Fruit fly (Drosophila melanogaster): ENCODE measurements around the gene lmgA.

The lmgA gene

DNA sequence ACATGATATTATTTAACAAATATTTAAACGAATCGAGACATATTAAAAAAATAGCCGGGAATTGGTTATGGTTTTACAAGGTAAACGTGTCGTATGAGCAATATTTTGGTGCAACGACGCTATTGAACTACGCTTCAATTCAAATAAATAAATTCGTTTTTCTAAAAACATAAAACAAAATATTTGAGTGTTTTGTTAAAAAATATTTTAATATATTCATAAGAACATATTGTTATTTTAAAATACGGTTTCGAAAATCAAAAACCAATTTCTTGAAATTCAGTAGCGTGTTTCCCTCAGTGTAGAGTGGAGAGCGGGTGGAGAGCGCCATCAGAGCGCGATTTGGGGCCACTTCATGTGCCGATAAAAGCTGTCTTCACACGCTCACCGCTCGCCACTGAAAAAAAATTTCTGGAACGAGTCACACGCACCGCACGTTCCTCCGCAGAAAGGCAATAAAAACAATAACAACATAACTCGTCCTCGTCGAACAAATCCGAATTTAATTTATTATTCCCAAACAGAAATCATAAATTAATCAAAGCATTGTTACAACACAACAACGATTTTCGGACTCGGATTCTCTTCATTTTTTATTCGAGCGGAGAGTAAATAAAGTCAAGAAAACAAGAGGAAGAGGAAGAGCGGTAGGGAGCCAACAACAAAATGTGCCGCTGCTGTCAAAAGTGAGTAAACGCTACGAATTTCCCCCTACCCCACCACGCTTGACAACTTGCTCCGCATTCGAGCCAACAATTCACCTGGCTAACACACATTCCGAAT lies 7.2 kb upstream of the lmgA start (continued):
- peak; percentile 84 for TF ChIP-seq tgo (GFP tag; IDR thresholded peaks at IDR 0.05)
- peak; percentile 96 for TF ChIP-seq CG9727 (GFP tag; optimal IDR thresholded peaks at IDR 0.05)
- peak; percentile 94 for TF ChIP-seq CG12659 (GFP tag; optimal IDR thresholded peaks at IDR 0.05)
- TF ChIP-seq bcd (GFP tag; optimal IDR thresholded peaks at IDR 0.05), result peak; percentile 94
- TF ChIP-seq bigmax (GFP tag; optimal IDR thresholded peaks at IDR 0.05), result no peak
- no peak for TF ChIP-seq pfk (GFP tag; optimal IDR thresholded peaks at IDR 0.05)
- peak; percentile 72 for TF ChIP-seq ttk (GFP tag; IDR thresholded peaks at IDR 0.05)
- peak in 1 of 2 experiments; percentile 96 for TF ChIP-seq Hr51 (GFP tag; optimal IDR thresholded peaks at IDR 0.05)
- TF ChIP-seq CG17829 (tag; optimal IDR thresholded peaks at IDR 0.05), result peak; percentile 96
- TF ChIP-seq CG14441 (GFP tag; IDR thresholded peaks at IDR 0.05), result peak; percentile 71
- peak; percentile 87 for TF ChIP-seq nerfin-1 (tag; optimal IDR thresholded peaks at IDR 0.05)
- TF ChIP-seq dmrt99B (tag; optimal IDR thresholded peaks at IDR 0.05), result peak; percentile 96
- TF ChIP-seq Dp (GFP tag; optimal IDR thresholded peaks at IDR 0.05), result no peak
- no peak for TF ChIP-seq sna (GFP tag; IDR thresholded peaks at IDR 0.05; ENCODE audit: partially characterized antibody)
- TF ChIP-seq Nf-YC (tag; optimal IDR thresholded peaks at IDR 0.05), result peak; percentile 88
- TF ChIP-seq CG30403 (GFP tag; optimal IDR thresholded peaks at IDR 0.05), result peak; percentile 93
- no peak for TF ChIP-seq CG16863 (GFP tag; optimal IDR thresholded peaks at IDR 0.05)
- TF ChIP-seq CG13775 (GFP tag; optimal IDR thresholded peaks at IDR 0.05), result peak; percentile 93
- TF ChIP-seq slp2 (GFP tag; optimal IDR thresholded peaks at IDR 0.05), result no peak
- TF ChIP-seq CG6791 (GFP tag; IDR thresholded peaks at IDR 0.05; ENCODE audit: partially characterized antibody), result no peak
- TF ChIP-seq pum (GFP tag; optimal IDR thresholded peaks at IDR 0.05), result no peak
- TF ChIP-seq zen (tag; optimal IDR thresholded peaks at IDR 0.05), result peak; percentile 78
- peak; percentile 60 for TF ChIP-seq CG15073 (GFP tag; optimal IDR thresholded peaks at IDR 0.05)
- TF ChIP-seq Six4 (GFP tag; optimal IDR thresholded peaks at IDR 0.05), result peak; percentile 82
- peak; percentile 44 for TF ChIP-seq ac (GFP tag; optimal IDR thresholded peaks at IDR 0.05)
- TF ChIP-seq Oli (tag; optimal IDR thresholded peaks at IDR 0.05), result peak; percentile 94
- no peak for TF ChIP-seq gt (GFP tag; IDR thresholded peaks at IDR 0.05)
- peak; percentile 83 for TF ChIP-seq Ptx1 (GFP tag; IDR thresholded peaks at IDR 0.05)
- TF ChIP-seq CG17802 (tag; optimal IDR thresholded peaks at IDR 0.05), result peak; percentile 52
- TF ChIP-seq ftz-f1 (GFP tag; optimal IDR thresholded peaks at IDR 0.05), result no peak
- TF ChIP-seq toy (GFP tag; IDR thresholded peaks at IDR 0.05), result peak; percentile 45; the same call in 1 of the 2 replicates
- TF ChIP-seq ham (GFP tag; IDR thresholded peaks at IDR 0.05), result no peak
- peak; percentile 77; the same call in 1 of the 2 replicates for TF ChIP-seq gsb (GFP tag; IDR thresholded peaks at IDR 0.05)
- TF ChIP-seq YL-1 (GFP tag; optimal IDR thresholded peaks at IDR 0.05), result peak; percentile 42
- peak; percentile 13; the same call in 2 of the 3 replicates for TF ChIP-seq CG3726 (GFP tag; IDR thresholded peaks at IDR 0.05)
- TF ChIP-seq Gsc (GFP tag; IDR thresholded peaks at IDR 0.05), result no peak
- peak; percentile 64 for TF ChIP-seq Rfx (GFP tag; IDR thresholded peaks at IDR 0.05)
- TF ChIP-seq D19B (GFP tag; optimal IDR thresholded peaks at IDR 0.05), result peak; percentile 85
- peak; percentile 31 for TF ChIP-seq CrebB (tag; optimal IDR thresholded peaks at IDR 0.05)
- peak; percentile 96 for TF ChIP-seq CG18619 (GFP tag; optimal IDR thresholded peaks at IDR 0.05)
- no peak for TF ChIP-seq CG42726 (GFP tag; IDR thresholded peaks at IDR 0.05; ENCODE audit: partially characterized antibody)
- peak; percentile 38 for TF ChIP-seq Dip3 (GFP tag; optimal IDR thresholded peaks at IDR 0.05)
- TF ChIP-seq sqz (GFP tag; optimal IDR thresholded peaks at IDR 0.05), result peak; percentile 90
- peak; percentile 98 for TF ChIP-seq Sox100B (GFP tag; optimal IDR thresholded peaks at IDR 0.05)
- no peak for TF ChIP-seq Sin3A (optimal IDR thresholded peaks at IDR 0.05)
- peak; percentile 70 for TF ChIP-seq CG1529 (GFP tag; optimal IDR thresholded peaks at IDR 0.05)
- TF ChIP-seq CG13123 (GFP tag; optimal IDR thresholded peaks at IDR 0.05), result peak; percentile 72
- TF ChIP-seq CG2889 (GFP tag; IDR thresholded peaks at IDR 0.05), result no peak; the same call in 2 of the 3 replicates
- peak; percentile 56 for TF ChIP-seq Drgx (GFP tag; IDR thresholded peaks at IDR 0.05)
